Worm (Caenorhabditis elegans) whole organism, L4 larva: ENCODE data around the gene W07A12.8.

Experiments
- ama-1 ChIP-seq: fragments of 150-350 bp; optimal IDR thresholded peaks from 2 replicates; lab custom pipeline; 2014; ENCODE audit warnings: inconsistent platforms, mixed read lengths
- ctbp-1 ChIP-seq: fragments of 200-800 bp; sonication (Bioruptor generic); IDR thresholded peaks from 2 replicates; pipeline ENCODE4 v1.3.6; 2022; ENCODE audit warnings: missing genetic modification reagents, missing genetic modification characterization, missing compliant biosample characterization
- daf-8 ChIP-seq: fragments of 200-800 bp; sonication (Bioruptor generic); IDR thresholded peaks from 2 replicates; pipeline ENCODE4 v1.3.6; 2022; ENCODE audit warnings: missing genetic modification characterization, missing compliant biosample characterization
- lin-15B ChIP-seq: fragments of 150-350 bp; sonication (generic microtip); optimal IDR thresholded peaks from 3 replicates; lab custom pipeline; 2014; ENCODE audit warnings: missing biosample characterization, missing genetic modification characterization
- madf-5 ChIP-seq, 2 experiments: fragments of 200-800 bp; sonication (Bioruptor generic); IDR thresholded peaks; 2 replicates each; pipeline ENCODE4 v1.3.6; 2022; ENCODE audit warnings: missing compliant biosample characterization in 2 of 2, missing genetic modification characterization in 2 of 2
- nhr-237 ChIP-seq: sonication (generic microtip); optimal IDR thresholded peaks from 2 replicates; lab custom pipeline; 2017; ENCODE audit warnings: missing biosample characterization, missing genetic modification characterization
- nhr-77 ChIP-seq: fragments of 150-350 bp; optimal IDR thresholded peaks from 2 replicates; lab custom pipeline; 2014; ENCODE audit warnings: missing biosample characterization, missing genetic modification characterization
- unc-130 ChIP-seq: sonication (generic microtip); optimal IDR thresholded peaks from 2 replicates; lab custom pipeline; 2016; ENCODE audit warnings: missing genetic modification reagents, missing genetic modification characterization, missing compliant biosample characterization
- vab-7 ChIP-seq: fragments of 200-800 bp; sonication (Bioruptor generic); IDR thresholded peaks from 2 replicates; pipeline ENCODE4 v1.3.6; 2022; ENCODE audit warnings: missing genetic modification reagents, missing genetic modification characterization, missing compliant biosample characterization
- zfp-3 ChIP-seq: fragments of 200-800 bp; sonication (Bioruptor generic); conservative IDR thresholded peaks from 2 replicates; pipeline ENCODE4 v1.3.6; 2022; ENCODE audit warnings: missing genetic modification reagents, missing genetic modification characterization, missing compliant biosample characterization
- zip-2 ChIP-seq: fragments of 150-350 bp; optimal IDR thresholded peaks from 2 replicates; lab custom pipeline; 2014; ENCODE audit warnings: missing biosample characterization, missing genetic modification characterization

DNA sequence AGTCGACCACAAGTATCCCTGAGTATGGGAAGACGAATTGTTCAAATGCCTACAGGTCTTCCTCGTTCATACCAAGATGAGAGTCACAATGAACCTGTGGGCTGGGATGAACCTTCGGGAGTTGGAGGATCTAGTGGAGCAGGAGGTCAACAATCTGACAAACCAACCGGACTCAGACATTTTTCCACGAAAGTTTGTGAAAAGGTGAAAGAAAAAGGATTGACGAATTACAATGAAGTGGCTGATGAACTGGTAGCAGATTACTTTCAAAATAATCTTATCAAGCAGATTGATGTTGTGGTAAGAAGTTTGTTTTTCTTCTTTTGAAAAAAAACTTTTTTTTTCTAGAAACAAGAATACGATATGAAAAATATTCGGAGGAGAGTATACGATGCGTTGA lies 4.4 kb upstream of the W07A12.8 start:
- TF ChIP-seq unc-130 (GFP tag; lab: Kevin White, UChicago) (no peak), lin-15B (no peak), ctbp-1 (no peak), madf-5 (GFP tag; IDR thresholded peaks at IDR 0.05; lab: Robert Waterston, UW) (no peak), daf-8 (GFP tag; lab: Robert Waterston, UW) (no peak), zfp-3 (GFP tag; lab: Robert Waterston, UW) (no peak), zip-2 (no peak), nhr-77 (tag; lab: Kevin White, UChicago) (no peak), nhr-237 (tag; lab: Kevin White, UChicago) (no peak), vab-7 (GFP tag; lab: Robert Waterston, UW) (no peak), ama-1 (lab: Kevin White, UChicago) (no peak)
